Worm (Caenorhabditis elegans): Measurements from ENCODE around the gene nas-18.

ce11 chrV:11410902-11411561 lies 14.8 kb downstream of the nas-18 start, which contains the start of the genes K03B8.8 and grl-3:
- TF ChIP-seq unc-62 (GFP tag; optimal IDR thresholded peaks at IDR 0.05) (no peak), lin-15B (tag; optimal IDR thresholded peaks at IDR 0.05) (no peak), nhr-237 (tag; optimal IDR thresholded peaks at IDR 0.05) (no peak), nhr-11 (tag; optimal IDR thresholded peaks at IDR 0.05) (no peak), dpl-1 (GFP tag; optimal IDR thresholded peaks at IDR 0.05) (no peak)
